Fruit fly (Drosophila melanogaster): ENCODE results near the gene Svil.

DNA sequence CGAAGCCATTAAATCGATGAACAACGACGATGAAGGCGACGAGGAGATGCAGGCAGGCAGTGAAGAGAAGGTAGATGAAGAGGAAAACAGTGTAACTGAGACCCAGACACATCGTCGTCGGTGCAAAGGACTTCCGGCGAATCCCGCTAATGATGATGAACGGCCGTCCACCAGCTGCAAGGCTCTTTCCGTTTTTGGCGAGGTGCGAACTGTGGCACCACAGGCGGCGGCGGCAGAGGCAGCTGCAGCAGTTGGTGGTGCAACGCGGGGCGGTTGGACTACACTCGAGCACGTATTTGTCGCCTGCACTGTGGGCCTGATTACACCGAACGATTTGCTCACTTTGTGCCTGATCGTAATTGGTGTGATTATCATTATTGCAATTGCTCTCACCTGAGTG, 30.5 kb downstream of the Svil start:
- TF ChIP-seq CG9705 (GFP tag; optimal IDR thresholded peaks at IDR 0.05) = no peak
- TF ChIP-seq Abd-B (GFP tag; optimal IDR thresholded peaks at IDR 0.05) = no peak
- no peak for TF ChIP-seq Hnf4 (GFP tag; optimal IDR thresholded peaks at IDR 0.05)
- no peak for TF ChIP-seq psq (GFP tag; optimal IDR thresholded peaks at IDR 0.05)
- TF ChIP-seq N (GFP tag; optimal IDR thresholded peaks at IDR 0.05) = no peak
- TF ChIP-seq Myc (optimal IDR thresholded peaks at IDR 0.05) = no peak
- no peak for TF ChIP-seq Hr78 (GFP tag; optimal IDR thresholded peaks at IDR 0.05)
- TF ChIP-seq CG32264 (GFP tag; optimal IDR thresholded peaks at IDR 0.05) = no peak
- TF ChIP-seq Dfd (GFP tag; optimal IDR thresholded peaks at IDR 0.05) = no peak
- TF ChIP-seq fru (GFP tag; optimal IDR thresholded peaks at IDR 0.05) = no peak
- no peak for TF ChIP-seq rgr (GFP tag; optimal IDR thresholded peaks at IDR 0.05)
- no peak for TF ChIP-seq GATAd (GFP tag; optimal IDR thresholded peaks at IDR 0.05)
- no peak for TF ChIP-seq usp (GFP tag; optimal IDR thresholded peaks at IDR 0.05)
- no peak for TF ChIP-seq lola (GFP tag; optimal IDR thresholded peaks at IDR 0.05)
